Worm (Caenorhabditis elegans) whole organism, late embryonic: Measurements from ENCODE around the gene C46G7.2.
A peak's percentile ranks its signal among the peaks of the same experiment; 100 is the strongest.

Experiments
- C38D4.7 ChIP-seq: fragments of 200-800 bp; sonication (Bioruptor generic); optimal IDR thresholded peaks from 2 replicates; lab custom pipeline; 2018; ENCODE audit warnings: mild to moderate bottlenecking, missing genetic modification characterization, moderate library complexity, missing compliant biosample characterization
- F13H6.1 ChIP-seq: sonication (generic microtip); optimal IDR thresholded peaks from 2 replicates; lab custom pipeline; 2016; ENCODE audit warnings: missing genetic modification characterization, missing compliant biosample characterization
- K02D7.2 ChIP-seq: sonication (generic microtip); optimal IDR thresholded peaks from 2 replicates; lab custom pipeline; 2017; ENCODE audit warnings: mild to moderate bottlenecking, missing genetic modification characterization, missing compliant biosample characterization
- K09A11.1 ChIP-seq: sonication (generic microtip); optimal IDR thresholded peaks from 2 replicates; lab custom pipeline; 2017; ENCODE audit warnings: antibody characterized with exemption, mild to moderate bottlenecking, missing genetic modification characterization, missing compliant biosample characterization; ENCODE audit not compliant: insufficient read depth
- T23F11.4 ChIP-seq: fragments of 200-800 bp; sonication (Bioruptor generic); optimal IDR thresholded peaks from 2 replicates; lab custom pipeline; 2018; ENCODE audit warnings: mild to moderate bottlenecking, missing genetic modification characterization, missing compliant biosample characterization
- Y22D7AL.16 ChIP-seq: sonication (generic microtip); optimal IDR thresholded peaks from 2 replicates; lab custom pipeline; 2016; ENCODE audit warnings: missing genetic modification characterization, missing compliant biosample characterization
- ahr-1 ChIP-seq: sonication (generic microtip); optimal IDR thresholded peaks from 2 replicates; lab custom pipeline; 2016; ENCODE audit warnings: missing genetic modification characterization, missing compliant biosample characterization
- ama-1 ChIP-seq: fragments of 150-350 bp; optimal IDR thresholded peaks from 2 replicates; lab custom pipeline; 2014
- ceh-14 ChIP-seq: sonication (generic microtip); optimal IDR thresholded peaks from 2 replicates; lab custom pipeline; 2016; ENCODE audit warnings: missing genotype, missing genetic modification characterization, missing compliant biosample characterization
- ceh-18 ChIP-seq: sonication (generic microtip); optimal IDR thresholded peaks from 2 replicates; lab custom pipeline; 2016; ENCODE audit warnings: missing genetic modification characterization, missing compliant biosample characterization
- ceh-19 ChIP-seq: fragments of 200-800 bp; sonication (Bioruptor generic); optimal IDR thresholded peaks from 2 replicates; lab custom pipeline; 2018; ENCODE audit warnings: mild to moderate bottlenecking, missing genetic modification characterization, missing compliant biosample characterization
- ceh-2 ChIP-seq: sonication (generic microtip); optimal IDR thresholded peaks from 2 replicates; lab custom pipeline; 2016; ENCODE audit warnings: missing genotype, missing genetic modification characterization, missing compliant biosample characterization
- ceh-22 ChIP-seq: sonication (generic microtip); optimal IDR thresholded peaks from 2 replicates; lab custom pipeline; 2017; ENCODE audit warnings: missing biosample characterization, missing genetic modification characterization
- ceh-24 ChIP-seq: sonication (generic microtip); optimal IDR thresholded peaks from 2 replicates; lab custom pipeline; 2016; ENCODE audit warnings: mild to moderate bottlenecking, missing genetic modification characterization, missing compliant biosample characterization
- ceh-30 ChIP-seq: fragments of 150-350 bp; optimal IDR thresholded peaks from 2 replicates; lab custom pipeline; 2014; ENCODE audit warnings: missing biosample characterization, missing genetic modification characterization
- ceh-34 ChIP-seq: sonication (generic microtip); optimal IDR thresholded peaks from 2 replicates; lab custom pipeline; 2016; ENCODE audit warnings: mild to moderate bottlenecking, missing genetic modification characterization, missing compliant biosample characterization
- ceh-6 ChIP-seq: fragments of 200-800 bp; sonication (Bioruptor generic); optimal IDR thresholded peaks from 2 replicates; lab custom pipeline; 2018; ENCODE audit warnings: mild to moderate bottlenecking, missing genetic modification characterization, missing compliant biosample characterization
- ceh-9 ChIP-seq: sonication (generic microtip); optimal IDR thresholded peaks from 2 replicates; lab custom pipeline; 2016; ENCODE audit warnings: mild to moderate bottlenecking, missing genetic modification characterization, inconsistent platforms, missing compliant biosample characterization
- dmd-4 ChIP-seq: sonication (generic microtip); optimal IDR thresholded peaks from 2 replicates; lab custom pipeline; 2016; ENCODE audit warnings: borderline replicate concordance, missing genetic modification characterization, missing compliant biosample characterization
- dve-1 ChIP-seq: sonication (generic microtip); optimal IDR thresholded peaks from 2 replicates; lab custom pipeline; 2017; ENCODE audit warnings: antibody characterized with exemption, mild to moderate bottlenecking, missing genetic modification characterization, missing compliant biosample characterization
- elt-2 ChIP-seq: sonication (generic microtip); optimal IDR thresholded peaks from 2 replicates; lab custom pipeline; 2016; ENCODE audit warnings: missing genetic modification reagents, missing genetic modification characterization, missing compliant biosample characterization
- eyg-1 ChIP-seq: sonication (generic microtip); optimal IDR thresholded peaks from 2 replicates; lab custom pipeline; 2016; ENCODE audit warnings: missing genotype, missing genetic modification characterization, missing compliant biosample characterization
- fax-1 ChIP-seq: sonication (generic microtip); optimal IDR thresholded peaks from 2 replicates; lab custom pipeline; 2016; ENCODE audit warnings: missing genotype, missing genetic modification characterization, missing compliant biosample characterization
- fkh-10 ChIP-seq: fragments of 150-350 bp; optimal IDR thresholded peaks from 2 replicates; lab custom pipeline; 2014; ENCODE audit warnings: missing biosample characterization, missing genetic modification reagents, missing genetic modification characterization
- fkh-6 ChIP-seq: sonication (generic microtip); optimal IDR thresholded peaks from 2 replicates; lab custom pipeline; 2016; ENCODE audit warnings: missing genetic modification characterization, missing compliant biosample characterization
- hlh-13 ChIP-seq: fragments of 200-800 bp; sonication (Bioruptor generic); optimal IDR thresholded peaks from 2 replicates; lab custom pipeline; 2018; ENCODE audit warnings: mild to moderate bottlenecking, missing genetic modification characterization, missing compliant biosample characterization
- hlh-15 ChIP-seq: sonication (generic microtip); optimal IDR thresholded peaks from 2 replicates; lab custom pipeline; 2016; ENCODE audit warnings: missing genetic modification characterization, missing compliant biosample characterization
- hlh-30 ChIP-seq: sonication (generic microtip); optimal IDR thresholded peaks from 2 replicates; lab custom pipeline; 2017; ENCODE audit warnings: antibody characterized with exemption, missing genetic modification characterization, missing compliant biosample characterization; ENCODE audit not compliant: insufficient read depth
- hlh-6 ChIP-seq: sonication (generic microtip); optimal IDR thresholded peaks from 2 replicates; lab custom pipeline; 2016; ENCODE audit warnings: missing genotype, missing genetic modification characterization, missing compliant biosample characterization
- lim-6 ChIP-seq: sonication (generic microtip); optimal IDR thresholded peaks from 2 replicates; lab custom pipeline; 2016; ENCODE audit warnings: missing genetic modification characterization, missing compliant biosample characterization
- lin-11 ChIP-seq: fragments of 200-800 bp; sonication (Bioruptor generic); optimal IDR thresholded peaks from 2 replicates; lab custom pipeline; 2018; ENCODE audit warnings: mild to moderate bottlenecking, missing genetic modification characterization, missing compliant biosample characterization
- madf-2 ChIP-seq: sonication (generic microtip); optimal IDR thresholded peaks from 2 replicates; lab custom pipeline; 2017; ENCODE audit warnings: missing genetic modification characterization, missing compliant biosample characterization
- nfya-1 ChIP-seq: sonication (generic microtip); optimal IDR thresholded peaks from 2 replicates; lab custom pipeline; 2017; ENCODE audit warnings: missing genetic modification characterization, mild to moderate bottlenecking, missing compliant biosample characterization, antibody characterized with exemption, moderate library complexity
- nhr-11 ChIP-seq: fragments of 150-350 bp; optimal IDR thresholded peaks from 2 replicates; lab custom pipeline; 2014; ENCODE audit warnings: missing biosample characterization, missing genetic modification characterization
- npax-4 ChIP-seq: sonication (generic microtip); optimal IDR thresholded peaks from 2 replicates; lab custom pipeline; 2016; ENCODE audit warnings: missing genetic modification characterization, missing compliant biosample characterization
- pag-3 ChIP-seq: sonication (generic microtip); optimal IDR thresholded peaks from 2 replicates; lab custom pipeline; 2016; ENCODE audit warnings: missing compliant biosample characterization, missing genetic modification characterization, borderline replicate concordance
- pat-9 ChIP-seq: fragments of 200-800 bp; sonication (Bioruptor generic); optimal IDR thresholded peaks from 2 replicates; lab custom pipeline; 2018; ENCODE audit warnings: mild to moderate bottlenecking, missing genetic modification characterization, moderate library complexity, missing compliant biosample characterization
- pax-1 ChIP-seq: fragments of 150-350 bp; optimal IDR thresholded peaks from 2 replicates; lab custom pipeline; 2014; ENCODE audit warnings: missing biosample characterization, missing genetic modification characterization
- pros-1 ChIP-seq: fragments of 150-350 bp; optimal IDR thresholded peaks from 2 replicates; lab custom pipeline; 2014; ENCODE audit warnings: missing biosample characterization, missing genetic modification reagents, missing genetic modification characterization
- ref-2 ChIP-seq: sonication (generic microtip); optimal IDR thresholded peaks from 2 replicates; lab custom pipeline; 2016; ENCODE audit warnings: missing genetic modification characterization, missing compliant biosample characterization
- rnt-1 ChIP-seq: sonication (generic microtip); optimal IDR thresholded peaks from 2 replicates; lab custom pipeline; 2016; ENCODE audit warnings: missing genetic modification characterization, missing compliant biosample characterization
- sdc-2 ChIP-seq: sonication (generic microtip); optimal IDR thresholded peaks from 2 replicates; lab custom pipeline; 2016; ENCODE audit warnings: missing genotype, missing genetic modification characterization, missing compliant biosample characterization
- sox-2 ChIP-seq: fragments of 200-800 bp; sonication (Bioruptor generic); IDR thresholded peaks from 2 replicates; pipeline ENCODE4 v1.3.6; 2022; ENCODE audit warnings: missing genetic modification reagents, missing genetic modification characterization, missing compliant biosample characterization
- sox-4 ChIP-seq: sonication (generic microtip); optimal IDR thresholded peaks from 2 replicates; lab custom pipeline; 2017; ENCODE audit warnings: mild to moderate bottlenecking, missing genetic modification characterization, inconsistent platforms, missing compliant biosample characterization
- syd-9 ChIP-seq: sonication (generic microtip); optimal IDR thresholded peaks from 2 replicates; lab custom pipeline; 2016; ENCODE audit warnings: mild to moderate bottlenecking, missing genetic modification characterization, moderate library complexity, missing compliant biosample characterization
- tbx-2 ChIP-seq: sonication (generic microtip); optimal IDR thresholded peaks from 2 replicates; lab custom pipeline; 2016; ENCODE audit warnings: missing genetic modification characterization, missing compliant biosample characterization
- ttx-3 ChIP-seq: sonication (generic microtip); optimal IDR thresholded peaks from 2 replicates; lab custom pipeline; 2016; ENCODE audit warnings: missing genetic modification reagents, missing genetic modification characterization, missing compliant biosample characterization
- unc-42 ChIP-seq: sonication (generic microtip); optimal IDR thresholded peaks from 2 replicates; lab custom pipeline; 2016; ENCODE audit warnings: missing genotype, missing genetic modification characterization, missing compliant biosample characterization
- unc-86 ChIP-seq: sonication (generic microtip); optimal IDR thresholded peaks from 2 replicates; lab custom pipeline; 2016; ENCODE audit warnings: missing genetic modification characterization, missing compliant biosample characterization
- zip-5 ChIP-seq: sonication (generic microtip); optimal IDR thresholded peaks from 2 replicates; lab custom pipeline; 2016; ENCODE audit warnings: missing genetic modification characterization, missing compliant biosample characterization
- ztf-16 ChIP-seq: sonication (generic microtip); optimal IDR thresholded peaks from 2 replicates; lab custom pipeline; 2017; ENCODE audit warnings: missing genetic modification characterization, missing compliant biosample characterization

Gene C46G7.2

DNA sequence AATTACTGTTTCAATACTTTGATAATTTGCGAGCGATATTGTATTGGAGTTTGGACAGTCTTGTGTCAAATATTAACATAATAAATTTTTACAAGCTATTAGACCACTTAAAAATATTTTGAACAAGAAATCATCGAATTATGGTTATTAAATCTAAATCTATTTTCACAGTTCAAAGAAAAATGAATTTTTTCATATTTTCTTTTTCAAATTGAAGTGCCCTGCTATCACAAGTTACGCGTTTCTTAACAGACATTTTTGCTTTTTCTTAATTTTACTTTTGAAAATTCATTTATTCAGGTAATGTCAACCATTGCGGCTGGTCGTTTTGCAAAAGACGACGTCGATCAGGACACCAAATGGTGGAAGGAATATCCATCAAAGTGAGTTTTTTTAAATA lies at the start of gene C46G7.2:
TSS of gene C46G7.2 (plus strand) at position 301 of the 400 bp plus-strand sequence.
- TF ChIP-seq ceh-6 (GFP tag; lab: Kevin White, UChicago) (no peak), ztf-16 (no peak), tbx-2 (no peak), ceh-24 (no peak)

DNA sequence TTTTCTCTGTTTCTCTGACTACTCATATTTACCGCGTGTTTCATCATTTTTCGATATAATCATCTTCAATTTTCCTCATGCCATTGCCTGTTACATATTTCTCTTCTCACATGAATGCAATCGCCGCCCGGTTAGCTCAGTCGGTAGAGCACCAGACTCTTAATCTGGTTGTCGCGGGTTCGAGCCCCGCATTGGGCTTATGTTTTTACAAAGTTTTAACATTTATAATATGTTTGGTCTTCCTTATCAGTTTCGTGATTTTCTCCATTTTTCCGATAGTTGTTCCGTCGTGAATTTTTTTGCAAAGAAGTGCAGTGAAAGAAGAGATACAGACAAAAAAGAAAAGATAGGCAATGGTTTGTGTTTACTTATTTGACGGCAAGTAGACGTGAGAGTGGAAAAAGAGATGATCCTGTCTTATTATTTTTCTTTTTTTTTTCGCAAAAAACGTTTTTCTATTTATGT lies 47.9 kb upstream of the C46G7.2 start:
- peak; percentile 71 for TF ChIP-seq T23F11.4 (GFP tag; lab: Kevin White, UChicago)
- TF ChIP-seq fkh-6: peak; percentile 82
- peak; percentile 78 for TF ChIP-seq lin-11 (tag; lab: Kevin White, UChicago)
- peak; percentile 61; the same call in 1 of the 2 replicates for TF ChIP-seq sox-2 (GFP tag; lab: Robert Waterston, UW)
- no peak for TF ChIP-seq nhr-11 (tag; lab: Kevin White, UChicago)
- TF ChIP-seq dve-1 (tag; lab: Kevin White, UChicago): peak; percentile 90
- peak; percentile 72 for TF ChIP-seq K02D7.2 (tag; lab: Kevin White, UChicago)
- peak; percentile 81 for TF ChIP-seq C38D4.7 (GFP tag; lab: Kevin White, UChicago)
- TF ChIP-seq sox-4 (tag; lab: Kevin White, UChicago): peak; percentile 75
- peak; percentile 77 for TF ChIP-seq unc-86
- no peak for TF ChIP-seq ceh-22 (tag; lab: Kevin White, UChicago)
- peak; percentile 52 for TF ChIP-seq unc-42 (tag; lab: Kevin White, UChicago)
- TF ChIP-seq ceh-30 (tag; lab: Kevin White, UChicago): no peak
- TF ChIP-seq hlh-13: peak; percentile 52
- TF ChIP-seq hlh-30 (tag; lab: Kevin White, UChicago): peak; percentile 54
- peak; percentile 69 for TF ChIP-seq ceh-19 (GFP tag; lab: Kevin White, UChicago)
- TF ChIP-seq tbx-2: peak; percentile 75
- TF ChIP-seq fax-1 (tag; lab: Kevin White, UChicago): peak; percentile 65
- peak; percentile 57 for TF ChIP-seq nfya-1 (tag; lab: Kevin White, UChicago)
- TF ChIP-seq Y22D7AL.16 (tag; lab: Kevin White, UChicago): peak; percentile 69
- TF ChIP-seq pros-1 (tag; lab: Kevin White, UChicago): no peak
- peak; percentile 83 for TF ChIP-seq ceh-34 (tag; lab: Kevin White, UChicago)
- peak; percentile 82 for TF ChIP-seq madf-2 (tag; lab: Kevin White, UChicago)
- no peak for TF ChIP-seq pax-1 (tag; lab: Kevin White, UChicago)
- peak; percentile 72 for TF ChIP-seq ref-2
- TF ChIP-seq rnt-1: peak; percentile 35
- peak; percentile 41 for TF ChIP-seq zip-5
- peak; percentile 69 for TF ChIP-seq F13H6.1 (tag; lab: Kevin White, UChicago)
- peak; percentile 54 for TF ChIP-seq pat-9
- peak; percentile 43 for TF ChIP-seq ceh-9
- peak; percentile 73 for TF ChIP-seq ceh-14 (tag; lab: Kevin White, UChicago)
- no peak for TF ChIP-seq pag-3 (tag; lab: Kevin White, UChicago)
- peak; percentile 30 for TF ChIP-seq lim-6 (tag; lab: Kevin White, UChicago)
- TF ChIP-seq ttx-3 (tag; lab: Kevin White, UChicago): peak; percentile 74
- TF ChIP-seq ztf-16: peak; percentile 77
- TF ChIP-seq ceh-2: peak; percentile 73
- TF ChIP-seq ceh-24: peak; percentile 46
- peak; percentile 97 for TF ChIP-seq elt-2 (tag; lab: Kevin White, UChicago)
- peak; percentile 44 for TF ChIP-seq npax-4 (tag; lab: Kevin White, UChicago)
- peak; percentile 60 for TF ChIP-seq hlh-15 (tag; lab: Kevin White, UChicago)
- TF ChIP-seq ahr-1 (tag; lab: Kevin White, UChicago): peak; percentile 49
- TF ChIP-seq hlh-6 (tag; lab: Kevin White, UChicago): peak; percentile 85
- peak; percentile 59 for TF ChIP-seq sdc-2 (tag; lab: Kevin White, UChicago)
- TF ChIP-seq ama-1: no peak
- TF ChIP-seq ceh-18 (tag; lab: Kevin White, UChicago): peak; percentile 76
- peak; percentile 39 for TF ChIP-seq syd-9
- peak; percentile 71 for TF ChIP-seq dmd-4
- peak; percentile 74 for TF ChIP-seq eyg-1 (tag; lab: Kevin White, UChicago)
- no peak for TF ChIP-seq fkh-10 (GFP tag; lab: Kevin White, UChicago)
- TF ChIP-seq K09A11.1: peak; percentile 76
